Fruit fly (Drosophila melanogaster): ENCODE measurements around the gene Orco.

Gene Orco

DNA sequence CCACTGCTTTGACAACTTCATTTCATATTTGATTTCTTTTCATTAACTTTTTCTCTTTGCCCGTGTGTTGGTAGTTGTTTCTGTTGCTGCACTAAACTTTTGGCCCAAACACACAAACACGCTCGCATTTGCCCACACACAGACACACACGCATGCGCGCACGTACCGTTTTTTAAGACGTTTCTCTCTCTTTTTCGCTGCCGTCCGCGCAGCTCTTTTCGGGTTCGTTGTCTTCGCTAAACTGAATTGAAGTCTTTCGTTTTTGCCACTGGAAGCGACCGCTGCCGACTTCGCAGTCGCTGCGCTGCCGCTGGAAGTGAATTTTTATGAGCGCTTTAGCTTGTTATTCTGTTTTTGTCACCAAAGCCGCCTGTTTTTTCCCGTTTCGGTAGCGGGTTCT, 19.6 kb downstream of the Orco start, which contains the start of gene kkv:
kkv (minus strand) TSS at position 246 of the 400 bp plus-strand sequence.
- TF ChIP-seq pad (GFP tag; optimal IDR thresholded peaks at IDR 0.05) (no peak), bab1 (GFP tag; optimal IDR thresholded peaks at IDR 0.05) (no peak), CG11617 (GFP tag; optimal IDR thresholded peaks at IDR 0.05) (no peak), kay (GFP tag; ENCODE audit: borderline replicate concordance) (no peak), CG7045 (GFP tag; optimal IDR thresholded peaks at IDR 0.05) (no peak), toe (GFP tag; optimal IDR thresholded peaks at IDR 0.05) (no peak), Clk (GFP tag; optimal IDR thresholded peaks at IDR 0.05) (no peak)

- TF ChIP-seq CG33017 (tag; optimal IDR thresholded peaks at IDR 0.05) (no peak), Crg-1 (GFP tag; optimal IDR thresholded peaks at IDR 0.05) (no peak), CG11617 (GFP tag; optimal IDR thresholded peaks at IDR 0.05) (no peak), toe (GFP tag; optimal IDR thresholded peaks at IDR 0.05) (no peak), CG1620 (GFP tag; optimal IDR thresholded peaks at IDR 0.05) (no peak), Hr96 (GFP tag; optimal IDR thresholded peaks at IDR 0.05) (no peak), CG5204 (GFP tag; optimal IDR thresholded peaks at IDR 0.05) (no peak), Mnt (GFP tag; optimal IDR thresholded peaks at IDR 0.05) (no peak), Clk (GFP tag; optimal IDR thresholded peaks at IDR 0.05) (no peak), CG7045 (GFP tag; optimal IDR thresholded peaks at IDR 0.05) (no peak)
Observed at dm6 chr3R:5392033-5392432, 20.2 kb downstream of the Orco start.

- TF ChIP-seq ovo (GFP tag; optimal IDR thresholded peaks at IDR 0.05) (no peak), Crg-1 (GFP tag; optimal IDR thresholded peaks at IDR 0.05) (no peak), pad (GFP tag; optimal IDR thresholded peaks at IDR 0.05) (no peak), Mnt (GFP tag; optimal IDR thresholded peaks at IDR 0.05) (no peak), toe (GFP tag; optimal IDR thresholded peaks at IDR 0.05) (no peak), CG14711 (tag; optimal IDR thresholded peaks at IDR 0.05) (no peak), CG7101 (tag; optimal IDR thresholded peaks at IDR 0.05) (no peak), CG1620 (GFP tag; optimal IDR thresholded peaks at IDR 0.05) (no peak), cnc (optimal IDR thresholded peaks at IDR 0.05) (no peak), kay (GFP tag; ENCODE audit: borderline replicate concordance) (no peak), tj (GFP tag; optimal IDR thresholded peaks at IDR 0.05) (no peak), CG11617 (GFP tag; optimal IDR thresholded peaks at IDR 0.05) (no peak), CG7045 (GFP tag; optimal IDR thresholded peaks at IDR 0.05) (no peak), CG33017 (tag; optimal IDR thresholded peaks at IDR 0.05) (no peak), CG12768 (GFP tag; optimal IDR thresholded peaks at IDR 0.05) (no peak), Hr96 (GFP tag; optimal IDR thresholded peaks at IDR 0.05) (no peak), Clk (GFP tag; optimal IDR thresholded peaks at IDR 0.05) (no peak), CG5204 (GFP tag; optimal IDR thresholded peaks at IDR 0.05) (no peak), bab1 (GFP tag; optimal IDR thresholded peaks at IDR 0.05) (no peak)
Observed at dm6 chr3R:5390095-5390663, 22.0 kb downstream of the Orco start.

DNA sequence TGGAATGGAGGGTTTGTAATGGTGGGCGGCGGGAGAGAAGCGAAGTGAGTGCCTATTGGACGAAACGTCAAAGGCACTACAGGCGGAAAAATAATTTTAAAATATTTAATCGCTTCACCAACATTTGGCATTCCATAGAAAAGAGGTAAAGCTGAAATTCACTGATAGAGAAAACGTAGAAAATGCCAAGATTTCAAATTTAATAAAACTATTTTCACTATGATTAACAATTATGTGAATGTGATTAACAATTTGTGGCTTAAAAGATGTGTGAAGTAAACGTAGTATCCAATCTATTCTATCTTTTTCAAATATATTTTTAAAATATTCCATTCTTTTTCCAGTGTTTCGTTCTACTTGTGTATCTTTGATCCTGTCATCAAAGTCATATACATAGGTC, 22.8 kb downstream of the Orco start:
- TF ChIP-seq kay (GFP tag; ENCODE audit: borderline replicate concordance): no peak

- TF ChIP-seq CG11617 (GFP tag; optimal IDR thresholded peaks at IDR 0.05): no peak
- TF ChIP-seq ovo (GFP tag; optimal IDR thresholded peaks at IDR 0.05): no peak
- TF ChIP-seq toe (GFP tag; optimal IDR thresholded peaks at IDR 0.05): no peak
- TF ChIP-seq Mnt (GFP tag; optimal IDR thresholded peaks at IDR 0.05): no peak
- no peak for TF ChIP-seq CG7045 (GFP tag; optimal IDR thresholded peaks at IDR 0.05)
- TF ChIP-seq tj (GFP tag; optimal IDR thresholded peaks at IDR 0.05): no peak
- TF ChIP-seq bab1 (GFP tag; optimal IDR thresholded peaks at IDR 0.05): no peak
- TF ChIP-seq Crg-1 (GFP tag; optimal IDR thresholded peaks at IDR 0.05): no peak
- no peak for TF ChIP-seq pad (GFP tag; optimal IDR thresholded peaks at IDR 0.05)
- TF ChIP-seq kay (GFP tag; ENCODE audit: borderline replicate concordance): no peak
- no peak for TF ChIP-seq Hr96 (GFP tag; optimal IDR thresholded peaks at IDR 0.05)
- TF ChIP-seq CG14711 (tag; optimal IDR thresholded peaks at IDR 0.05): no peak
- no peak for TF ChIP-seq cnc (optimal IDR thresholded peaks at IDR 0.05)
- TF ChIP-seq CG5204 (GFP tag; optimal IDR thresholded peaks at IDR 0.05): no peak
- TF ChIP-seq CG12768 (GFP tag; optimal IDR thresholded peaks at IDR 0.05): no peak
- no peak for TF ChIP-seq CG1620 (GFP tag; optimal IDR thresholded peaks at IDR 0.05)
- no peak for TF ChIP-seq CG33017 (tag; optimal IDR thresholded peaks at IDR 0.05)
- TF ChIP-seq Clk (GFP tag; optimal IDR thresholded peaks at IDR 0.05): no peak
- TF ChIP-seq cic (GFP tag; optimal IDR thresholded peaks at IDR 0.05): no peak
Observed at dm6 chr3R:5389034-5389433, 23.2 kb downstream of the Orco start.

- TF ChIP-seq kay (GFP tag; ENCODE audit: borderline replicate concordance) (no peak), cnc (optimal IDR thresholded peaks at IDR 0.05) (no peak), CG1620 (GFP tag; optimal IDR thresholded peaks at IDR 0.05) (no peak), CG5204 (GFP tag; optimal IDR thresholded peaks at IDR 0.05) (no peak), pad (GFP tag; optimal IDR thresholded peaks at IDR 0.05) (no peak), ovo (GFP tag; optimal IDR thresholded peaks at IDR 0.05) (no peak), CG14711 (tag; optimal IDR thresholded peaks at IDR 0.05) (no peak), Mnt (GFP tag; optimal IDR thresholded peaks at IDR 0.05) (no peak), CG7045 (GFP tag; optimal IDR thresholded peaks at IDR 0.05) (no peak), Hr96 (GFP tag; optimal IDR thresholded peaks at IDR 0.05) (no peak), CG11617 (GFP tag; optimal IDR thresholded peaks at IDR 0.05) (no peak)
Observed at dm6 chr3R:5387996-5388395, 24.2 kb downstream of the Orco start.

- TF ChIP-seq CG14711 (tag; optimal IDR thresholded peaks at IDR 0.05): no peak
- no peak for TF ChIP-seq Mnt (GFP tag; optimal IDR thresholded peaks at IDR 0.05)
- TF ChIP-seq CG7101 (tag; optimal IDR thresholded peaks at IDR 0.05): no peak
- no peak for TF ChIP-seq pad (GFP tag; optimal IDR thresholded peaks at IDR 0.05)
- no peak for TF ChIP-seq cnc (optimal IDR thresholded peaks at IDR 0.05)
- no peak for TF ChIP-seq kay (GFP tag; ENCODE audit: borderline replicate concordance)
- TF ChIP-seq CG5204 (GFP tag; optimal IDR thresholded peaks at IDR 0.05): no peak
Observed at dm6 chr3R:5387564-5387963, 24.6 kb downstream of the Orco start, which contains the start of gene CG14668. CG14668 (minus strand) TSS chr3R:5387664.
